Fruit fly (Drosophila melanogaster): ENCODE data around the gene CG17141.

Gene CG17141

dm6 chr3R:22726031-22726770, 21.2 kb downstream of the CG17141 start, which contains the start of gene RNF220 (continued):
- TF ChIP-seq dmrt99B (tag; optimal IDR thresholded peaks at IDR 0.05): peak; percentile 13
- TF ChIP-seq Xbp1 (GFP tag; optimal IDR thresholded peaks at IDR 0.05): peak; percentile 30
- no peak for TF ChIP-seq Ssrp (tag; optimal IDR thresholded peaks at IDR 0.05)
- peak; percentile 77 for TF ChIP-seq Dll (GFP tag; IDR thresholded peaks at IDR 0.05; ENCODE audit: partially characterized antibody)
- TF ChIP-seq gsb (GFP tag; IDR thresholded peaks at IDR 0.05): no peak
- TF ChIP-seq CG9437 (GFP tag; optimal IDR thresholded peaks at IDR 0.05): peak; percentile 97
- TF ChIP-seq Hr51 (GFP tag; optimal IDR thresholded peaks at IDR 0.05): peak in 1 of 2 experiments; percentile 31
- TF ChIP-seq MESR4 (GFP tag; optimal IDR thresholded peaks at IDR 0.05): peak; percentile 76
- peak; percentile 54; the same call in 1 of the 3 replicates for TF ChIP-seq CG34224 (GFP tag; IDR thresholded peaks at IDR 0.05; ENCODE audit: partially characterized antibody)
- TF ChIP-seq CG42726 (GFP tag; IDR thresholded peaks at IDR 0.05; ENCODE audit: partially characterized antibody): peak; percentile 68
- peak; percentile 49 for TF ChIP-seq gem (tag; optimal IDR thresholded peaks at IDR 0.05)
- peak; percentile 38; the same call in 1 of the 2 replicates for TF ChIP-seq Rfx (GFP tag; IDR thresholded peaks at IDR 0.05)
- TF ChIP-seq CG18262 (tag; optimal IDR thresholded peaks at IDR 0.05): peak; percentile 30
- TF ChIP-seq CG31441 (GFP tag; IDR thresholded peaks at IDR 0.05): peak; percentile 58; the same call in 1 of the 2 replicates
- TF ChIP-seq ftz-f1 (GFP tag; optimal IDR thresholded peaks at IDR 0.05): no peak
- 0 out of 3 replicates have a peak, but pooled peaks have one; percentile 20 for TF ChIP-seq zfh1 (GFP tag; IDR thresholded peaks at IDR 0.05)
- TF ChIP-seq CG2116 (GFP tag; optimal IDR thresholded peaks at IDR 0.05): peak; percentile 46
- TF ChIP-seq CG2129 (GFP tag; IDR thresholded peaks at IDR 0.05; ENCODE audit: partially characterized antibody): peak; percentile 11
- peak; percentile 59 for TF ChIP-seq CG9797 (GFP tag; optimal IDR thresholded peaks at IDR 0.05)
- TF ChIP-seq CG30403 (GFP tag; optimal IDR thresholded peaks at IDR 0.05): peak; percentile 54
- no peak for TF ChIP-seq pb (GFP tag; optimal IDR thresholded peaks at IDR 0.05)
- peak; percentile 11 for TF ChIP-seq vnd (GFP tag; IDR thresholded peaks at IDR 0.05; ENCODE audit: partially characterized antibody)
- no peak for TF ChIP-seq Meics (GFP tag; optimal IDR thresholded peaks at IDR 0.05)
- peak; percentile 45 for TF ChIP-seq MBD-R2 (GFP tag; IDR thresholded peaks at IDR 0.05)
- peak; percentile 39 for TF ChIP-seq CG7839 (tag; optimal IDR thresholded peaks at IDR 0.05)
- TF ChIP-seq CG6765 (GFP tag; optimal IDR thresholded peaks at IDR 0.05): no peak
- peak; percentile 5 for TF ChIP-seq Sox102F (GFP tag; optimal IDR thresholded peaks at IDR 0.05)
- no peak for TF ChIP-seq TFAM (GFP tag; optimal IDR thresholded peaks at IDR 0.05)
- peak; percentile 40 for TF ChIP-seq Sox100B (GFP tag; optimal IDR thresholded peaks at IDR 0.05)
- TF ChIP-seq Dp (GFP tag; optimal IDR thresholded peaks at IDR 0.05): peak; percentile 24
- 0 out of 2 replicates have a peak, but pooled peaks have one; percentile 34 for TF ChIP-seq chm (GFP tag; IDR thresholded peaks at IDR 0.05)
- TF ChIP-seq Elba2 (GFP tag; optimal IDR thresholded peaks at IDR 0.05): no peak
- peak; percentile 76 for TF ChIP-seq Opbp (GFP tag; IDR thresholded peaks at IDR 0.05; ENCODE audit: partially characterized antibody)
- no peak for TF ChIP-seq CG32767 (GFP tag; IDR thresholded peaks at IDR 0.05)
- TF ChIP-seq Ets97D (GFP tag; optimal IDR thresholded peaks at IDR 0.05): peak; percentile 20
- no peak for TF ChIP-seq fd102C (GFP tag; optimal IDR thresholded peaks at IDR 0.05)
- peak; percentile 60 for TF ChIP-seq hbn (GFP tag; IDR thresholded peaks at IDR 0.05; ENCODE audit: partially characterized antibody)
- 0 out of 2 replicates have a peak, but pooled peaks have one; percentile 8 for TF ChIP-seq klu (GFP tag; IDR thresholded peaks at IDR 0.05)
- TF ChIP-seq CG3995 (GFP tag; optimal IDR thresholded peaks at IDR 0.05): peak; percentile 93
- TF ChIP-seq amos (GFP tag; IDR thresholded peaks at IDR 0.05; ENCODE audit: partially characterized antibody): peak; percentile 82
- TF ChIP-seq CG17829 (tag; optimal IDR thresholded peaks at IDR 0.05): peak; percentile 1
- TF ChIP-seq CG14710 (tag; optimal IDR thresholded peaks at IDR 0.05): peak; percentile 56
- no peak for TF ChIP-seq CG5245 (GFP tag; optimal IDR thresholded peaks at IDR 0.05)
- peak; percentile 31 for TF ChIP-seq CG4424 (GFP tag; optimal IDR thresholded peaks at IDR 0.05)
- no peak for TF ChIP-seq ewg (GFP tag; optimal IDR thresholded peaks at IDR 0.05)
- TF ChIP-seq CG4617 (GFP tag; optimal IDR thresholded peaks at IDR 0.05; ENCODE audit: borderline replicate concordance): peak; percentile 5
- TF ChIP-seq mld (GFP tag; IDR thresholded peaks at IDR 0.05; ENCODE audit: partially characterized antibody): peak; percentile 58; the same call in 1 of the 3 replicates
